Fruit fly (Drosophila melanogaster) whole organism, prepupa: Measurements from ENCODE around the gene Mics1.
A peak's percentile ranks its signal among the peaks of the same experiment; 100 is the strongest.

Experiments
- CG10631 ChIP-seq: fragments of 200-800 bp; sonication (Bioruptor generic); optimal IDR thresholded peaks from 2 replicates; lab custom pipeline; 2016; ENCODE audit warnings: missing biosample characterization, missing genetic modification characterization
- CG11294 ChIP-seq: fragments of 200-800 bp; sonication (Bioruptor generic); IDR thresholded peaks from 2 replicates; pipeline ENCODE4 v1.3.6; 2022; ENCODE audit warnings: missing biosample characterization, missing genetic modification characterization
- CG11902 ChIP-seq: fragments of 200-800 bp; sonication (Bioruptor generic); optimal IDR thresholded peaks from 3 replicates; lab custom pipeline; 2016; ENCODE audit warnings: missing biosample characterization, missing genetic modification characterization
- CG3032 ChIP-seq: fragments of 200-800 bp; optimal IDR thresholded peaks from 2 replicates; lab custom pipeline; 2019; ENCODE audit warnings: missing biosample characterization, mild to moderate bottlenecking, missing genetic modification characterization, moderate library complexity
- CG4318 ChIP-seq: fragments of 200-800 bp; sonication (Bioruptor generic); optimal IDR thresholded peaks from 3 replicates; lab custom pipeline; 2017; ENCODE audit warnings: missing biosample characterization, mild to moderate bottlenecking, missing genetic modification characterization
- CG6854 ChIP-seq: fragments of 200-800 bp; sonication (Bioruptor generic); optimal IDR thresholded peaks from 2 replicates; lab custom pipeline; 2017; ENCODE audit warnings: missing biosample characterization, mild to moderate bottlenecking, missing genetic modification characterization
- CG7368 ChIP-seq: fragments of 200-800 bp; sonication (Bioruptor generic); optimal IDR thresholded peaks from 3 replicates; lab custom pipeline; 2016; ENCODE audit warnings: missing biosample characterization, missing genetic modification characterization
- Ets96B ChIP-seq: fragments of 200-800 bp; optimal IDR thresholded peaks from 2 replicates; lab custom pipeline; 2019; ENCODE audit warnings: missing biosample characterization, mild to moderate bottlenecking, missing genetic modification characterization, moderate library complexity
- Hr4 ChIP-seq: fragments of 200-800 bp; sonication (Bioruptor generic); optimal IDR thresholded peaks from 3 replicates; lab custom pipeline; 2016; ENCODE audit warnings: missing biosample characterization, missing genetic modification characterization
- OdsH ChIP-seq: fragments of 200-800 bp; sonication (Bioruptor generic); optimal IDR thresholded peaks from 3 replicates; lab custom pipeline; 2016; ENCODE audit warnings: missing biosample characterization, missing genetic modification characterization
- achi ChIP-seq: fragments of 200-800 bp; sonication (Bioruptor generic); optimal IDR thresholded peaks from 3 replicates; lab custom pipeline; 2016; ENCODE audit warnings: missing biosample characterization, missing genetic modification characterization
- dac ChIP-seq: fragments of 200-800 bp; sonication (Bioruptor generic); optimal IDR thresholded peaks from 2 replicates; lab custom pipeline; 2017; ENCODE audit warnings: missing biosample characterization, mild to moderate bottlenecking, missing genetic modification characterization
- esn ChIP-seq: fragments of 200-800 bp; sonication (Bioruptor generic); optimal IDR thresholded peaks from 2 replicates; lab custom pipeline; 2016; ENCODE audit warnings: missing biosample characterization, mild to moderate bottlenecking, missing genetic modification characterization, moderate library complexity
- topi ChIP-seq: fragments of 200-800 bp; sonication (Bioruptor generic); optimal IDR thresholded peaks from 3 replicates; lab custom pipeline; 2016; ENCODE audit warnings: missing biosample characterization, missing genetic modification characterization

- TF ChIP-seq CG10631 (GFP tag; lab: Kevin White, UChicago), result no peak
- TF ChIP-seq CG11902, result no peak
- TF ChIP-seq achi (GFP tag; lab: Kevin White, UChicago), result peak; percentile 48
- peak; percentile 14 for TF ChIP-seq Hr4
- no peak for TF ChIP-seq CG4318 (GFP tag; lab: Kevin White, UChicago)
- no peak for TF ChIP-seq dac
- TF ChIP-seq CG3032 (tag; lab: Kevin White, UChicago), result peak; percentile 48
- TF ChIP-seq OdsH, result peak; percentile 20
- peak; percentile 50 for TF ChIP-seq topi
- TF ChIP-seq CG7368, result peak; percentile 49
- peak; percentile 20 for TF ChIP-seq Ets96B
- TF ChIP-seq CG6854 (GFP tag; lab: Kevin White, UChicago), result peak; percentile 88
- peak; percentile 36 for TF ChIP-seq CG11294 (GFP tag; lab: Robert Waterston, UW)
- peak; percentile 59 for TF ChIP-seq esn (GFP tag; lab: Kevin White, UChicago)
These were observed 27.5 kb downstream of the Mics1 start for dm6 chr3R:7474616-7475120.
